Worm (Caenorhabditis elegans) whole organism, L4/young adult: ENCODE results near the gene F27D9.13.

Experiments used
- W03F9.2 ChIP-seq: fragments of 150-350 bp; optimal IDR thresholded peaks from 2 replicates; lab custom pipeline; 2014; ENCODE audit warnings: missing biosample characterization, missing genetic modification characterization
- dao-5 ChIP-seq: sonication (generic microtip); optimal IDR thresholded peaks from 2 replicates; lab custom pipeline; 2016; ENCODE audit warnings: missing genotype, missing genetic modification characterization, moderate library complexity, missing compliant biosample characterization
- him-1 ChIP-seq: sonication (generic microtip); optimal IDR thresholded peaks from 2 replicates; lab custom pipeline; 2016; ENCODE audit warnings: missing genotype, missing genetic modification reagents, missing genetic modification characterization, missing compliant biosample characterization

ce11 chrX:7703863-7704262, 36.6 kb upstream of the F27D9.13 start:
- no peak for TF ChIP-seq W03F9.2 (tag; lab: Kevin White, UChicago)
- no peak for TF ChIP-seq him-1
- no peak for TF ChIP-seq dao-5
